Fruit fly (Drosophila melanogaster) whole organism, embryonic: ENCODE measurements around the gene et.

Source experiments
- Adf1 ChIP-seq: fragments of 200-800 bp; sonication (Bioruptor generic); IDR thresholded peaks from 2 replicates; pipeline ENCODE4 v1.3.6; 2022; ENCODE audit warnings: missing biosample characterization, missing genetic modification characterization
- Aef1 ChIP-seq: fragments of 200-800 bp; sonication (Bioruptor generic); IDR thresholded peaks from 3 replicates; pipeline ENCODE4 v1.3.6; 2022; ENCODE audit warnings: missing biosample characterization, missing genetic modification characterization
- Bdp1 ChIP-seq: fragments of 200-800 bp; sonication (Bioruptor generic); optimal IDR thresholded peaks from 3 replicates; lab custom pipeline; 2016; ENCODE audit warnings: missing biosample characterization, missing genetic modification characterization
- BtbVII ChIP-seq: fragments of 200-800 bp; sonication (Bioruptor generic); optimal IDR thresholded peaks from 3 replicates; lab custom pipeline; 2017; ENCODE audit warnings: missing biosample characterization, mild to moderate bottlenecking, missing genetic modification characterization
- CG10366 ChIP-seq: fragments of 200-800 bp; sonication (Bioruptor generic); IDR thresholded peaks from 2 replicates; pipeline ENCODE4 v1.3.6; 2022; ENCODE audit warnings: missing biosample characterization, missing genetic modification characterization
- CG11093 ChIP-seq: fragments of 200-800 bp; sonication (Bioruptor generic); IDR thresholded peaks from 3 replicates; pipeline ENCODE4 v1.3.6; 2022; ENCODE audit warnings: missing biosample characterization, missing genetic modification characterization
- CG11398 ChIP-seq: fragments of 200-800 bp; sonication (Bioruptor generic); optimal IDR thresholded peaks from 2 replicates; lab custom pipeline; 2016; ENCODE audit warnings: missing biosample characterization, missing genetic modification characterization
- CG11504 ChIP-seq: fragments of 200-800 bp; sonication (Bioruptor generic); optimal IDR thresholded peaks from 3 replicates; lab custom pipeline; 2019; ENCODE audit warnings: missing biosample characterization, mild to moderate bottlenecking, missing genetic modification characterization, moderate library complexity
- CG1233 ChIP-seq: fragments of 200-800 bp; sonication (Bioruptor generic); optimal IDR thresholded peaks from 4 replicates; lab custom pipeline; 2018; ENCODE audit warnings: missing biosample characterization, mild to moderate bottlenecking, missing genetic modification characterization
- CG13624 ChIP-seq: fragments of 200-800 bp; sonication (Bioruptor generic); optimal IDR thresholded peaks from 2 replicates; lab custom pipeline; 2016; ENCODE audit warnings: missing biosample characterization, missing genetic modification characterization
- CG14710 ChIP-seq: fragments of 200-800 bp; sonication (Bioruptor generic); optimal IDR thresholded peaks from 3 replicates; lab custom pipeline; 2019; ENCODE audit warnings: missing biosample characterization, mild to moderate bottlenecking, missing genetic modification characterization, moderate library complexity
- CG14965 ChIP-seq: fragments of 200-800 bp; sonication (Bioruptor generic); optimal IDR thresholded peaks from 2 replicates; lab custom pipeline; 2016; ENCODE audit warnings: missing biosample characterization, missing genetic modification characterization, borderline replicate concordance
- CG15269 ChIP-seq: fragments of 200-800 bp; sonication (Bioruptor generic); optimal IDR thresholded peaks from 2 replicates; lab custom pipeline; 2018; ENCODE audit warnings: missing biosample characterization, mild to moderate bottlenecking, missing genetic modification characterization, moderate library complexity
- CG1603 ChIP-seq: fragments of 200-800 bp; sonication (Bioruptor generic); optimal IDR thresholded peaks from 2 replicates; lab custom pipeline; 2019; ENCODE audit warnings: missing biosample characterization, mild to moderate bottlenecking, missing genetic modification characterization, moderate library complexity
- CG17568 ChIP-seq: fragments of 200-800 bp; sonication (Bioruptor generic); optimal IDR thresholded peaks from 2 replicates; lab custom pipeline; 2018; ENCODE audit warnings: missing biosample characterization, mild to moderate bottlenecking, missing genetic modification characterization, moderate library complexity
- CG17802 ChIP-seq: fragments of 200-800 bp; sonication (Bioruptor generic); optimal IDR thresholded peaks from 2 replicates; lab custom pipeline; 2018; ENCODE audit warnings: missing biosample characterization, mild to moderate bottlenecking, missing genetic modification characterization, moderate library complexity
- CG2889 ChIP-seq: fragments of 200-800 bp; sonication (Bioruptor generic); IDR thresholded peaks from 3 replicates; pipeline ENCODE4 v1.3.6; 2022; ENCODE audit warnings: missing biosample characterization, missing genetic modification characterization
- CG34224 ChIP-seq: fragments of 200-800 bp; sonication (Bioruptor generic); IDR thresholded peaks from 3 replicates; pipeline ENCODE4 v1.3.6; 2022; ENCODE audit warnings: missing biosample characterization, missing genetic modification characterization; ENCODE audit not compliant: partially characterized antibody
- CG3995 ChIP-seq: fragments of 200-800 bp; sonication (Bioruptor generic); optimal IDR thresholded peaks from 3 replicates; lab custom pipeline; 2016; ENCODE audit warnings: missing biosample characterization, missing genetic modification characterization
- CG4424 ChIP-seq: fragments of 200-800 bp; sonication (Bioruptor generic); optimal IDR thresholded peaks from 3 replicates; lab custom pipeline; 2016; ENCODE audit warnings: missing biosample characterization, missing genetic modification characterization
- CG6683 ChIP-seq: fragments of 200-800 bp; sonication (Bioruptor generic); optimal IDR thresholded peaks from 2 replicates; lab custom pipeline; 2017; ENCODE audit warnings: missing biosample characterization, mild to moderate bottlenecking, missing genetic modification characterization, missing genetic modification reagents
- CG7745 ChIP-seq: fragments of 200-800 bp; sonication (Bioruptor generic); optimal IDR thresholded peaks from 2 replicates; lab custom pipeline; 2018; ENCODE audit warnings: missing biosample characterization, mild to moderate bottlenecking, missing genetic modification characterization, moderate library complexity
- D19B ChIP-seq: fragments of 200-800 bp; sonication (Bioruptor generic); optimal IDR thresholded peaks from 2 replicates; lab custom pipeline; 2017; ENCODE audit warnings: missing biosample characterization, mild to moderate bottlenecking, missing genetic modification characterization
- Dfd ChIP-seq, 2 experiments: fragments of >200 bp; optimal IDR thresholded peaks; 2 replicates each; lab custom pipeline; 2017; ENCODE audit warnings: missing biosample characterization in 2 of 2, missing genetic modification characterization in 2 of 2
- Dp ChIP-seq: fragments of 200-800 bp; sonication (Bioruptor generic); optimal IDR thresholded peaks from 2 replicates; lab custom pipeline; 2018; ENCODE audit warnings: missing biosample characterization, mild to moderate bottlenecking, missing genetic modification characterization, moderate library complexity
- Gsc ChIP-seq: fragments of 200-800 bp; sonication (Bioruptor generic); IDR thresholded peaks from 2 replicates; pipeline ENCODE4 v1.3.6; 2022; ENCODE audit warnings: missing biosample characterization, missing genetic modification characterization
- H15 ChIP-seq: fragments of 200-800 bp; sonication (Bioruptor generic); IDR thresholded peaks from 3 replicates; pipeline ENCODE4 v1.3.6; 2022; ENCODE audit warnings: missing biosample characterization, missing genetic modification characterization
- H2.0 ChIP-seq: fragments of 200-800 bp; sonication (Bioruptor generic); IDR thresholded peaks from 2 replicates; pipeline ENCODE4 v1.3.6; 2022; ENCODE audit warnings: missing biosample characterization, missing genetic modification characterization
- HmgZ ChIP-seq: fragments of 200-800 bp; sonication (Bioruptor generic); optimal IDR thresholded peaks from 2 replicates; lab custom pipeline; 2018; ENCODE audit warnings: missing biosample characterization, mild to moderate bottlenecking, missing genetic modification characterization
- Kr ChIP-seq: fragments of 200-800 bp; sonication (Bioruptor generic); optimal IDR thresholded peaks from 2 replicates; lab custom pipeline; 2017; ENCODE audit warnings: missing biosample characterization, mild to moderate bottlenecking, missing genetic modification characterization
- Sox100B ChIP-seq: fragments of 200-800 bp; sonication (Bioruptor generic); optimal IDR thresholded peaks from 3 replicates; lab custom pipeline; 2018; ENCODE audit warnings: missing biosample characterization, mild to moderate bottlenecking, missing genetic modification characterization
- abd-A ChIP-seq: fragments of 200-800 bp; sonication (Bioruptor generic); optimal IDR thresholded peaks from 3 replicates; lab custom pipeline; 2019; ENCODE audit warnings: missing biosample characterization, mild to moderate bottlenecking, missing genetic modification characterization, moderate library complexity
- al ChIP-seq: fragments of 200-800 bp; sonication (Bioruptor generic); IDR thresholded peaks from 2 replicates; pipeline ENCODE4 v1.3.6; 2022; ENCODE audit warnings: missing biosample characterization, missing genetic modification characterization
- ash1 ChIP-seq: fragments of 200-800 bp; sonication (Bioruptor generic); optimal IDR thresholded peaks from 2 replicates; lab custom pipeline; 2018; ENCODE audit warnings: missing biosample characterization, mild to moderate bottlenecking, missing genetic modification characterization
- bsh ChIP-seq, 2 experiments: fragments of 200-800 bp; sonication (Bioruptor generic); optimal IDR thresholded peaks; 2 replicates each; lab custom pipeline; 2017 to 2018; ENCODE audit warnings: mild to moderate bottlenecking in 2 of 2, missing biosample characterization in 2 of 2, missing genetic modification characterization in 2 of 2, moderate library complexity in 1 of 2
- cas ChIP-seq: fragments of 200-800 bp; sonication (Bioruptor generic); IDR thresholded peaks from 2 replicates; pipeline ENCODE4 v1.3.6; 2022; ENCODE audit warnings: missing biosample characterization, missing genetic modification characterization
- crc ChIP-seq: fragments of 200-800 bp; sonication (Bioruptor generic); optimal IDR thresholded peaks from 2 replicates; lab custom pipeline; 2016; ENCODE audit warnings: missing biosample characterization, missing genetic modification characterization
- da ChIP-seq: fragments of 200-800 bp; sonication (Bioruptor generic); optimal IDR thresholded peaks from 2 replicates; lab custom pipeline; 2016; ENCODE audit warnings: missing biosample characterization, missing genetic modification characterization
- dysf ChIP-seq: fragments of 200-800 bp; sonication (Bioruptor generic); IDR thresholded peaks from 3 replicates; pipeline ENCODE4 v1.3.6; 2022; ENCODE audit warnings: missing biosample characterization, missing genetic modification characterization
- fd64A ChIP-seq: fragments of 200-800 bp; sonication (Bioruptor generic); optimal IDR thresholded peaks from 3 replicates; lab custom pipeline; 2018; ENCODE audit warnings: missing biosample characterization, mild to moderate bottlenecking, missing genetic modification characterization
- fu2 ChIP-seq: fragments of 200-800 bp; sonication (Bioruptor generic); optimal IDR thresholded peaks from 2 replicates; lab custom pipeline; 2016; ENCODE audit warnings: missing biosample characterization, missing genetic modification characterization
- gcm ChIP-seq: fragments of 200-800 bp; sonication (Bioruptor generic); optimal IDR thresholded peaks from 2 replicates; lab custom pipeline; 2019; ENCODE audit warnings: missing biosample characterization, mild to moderate bottlenecking, missing genetic modification characterization, moderate library complexity
- gsb ChIP-seq: fragments of 200-800 bp; sonication (Bioruptor generic); IDR thresholded peaks from 2 replicates; pipeline ENCODE4 v1.3.6; 2022; ENCODE audit warnings: missing biosample characterization, missing genetic modification characterization
- inv ChIP-seq: fragments of 200-800 bp; sonication (Bioruptor generic); IDR thresholded peaks from 2 replicates; pipeline ENCODE4 v1.3.6; 2022; ENCODE audit warnings: missing biosample characterization, missing genetic modification characterization; ENCODE audit not compliant: partially characterized antibody
- jing ChIP-seq: fragments of 200-800 bp; sonication (Bioruptor generic); optimal IDR thresholded peaks from 2 replicates; lab custom pipeline; 2018; ENCODE audit warnings: missing biosample characterization, mild to moderate bottlenecking, missing genetic modification characterization
- lov ChIP-seq, 2 experiments: fragments of 200-800 bp in 1 of 2; fragments of >200 bp in 1 of 2; sonication (Bioruptor generic) in 1 of 2; IDR thresholded peaks in 1 of 2; optimal IDR thresholded peaks in 1 of 2; 2 replicates in 1 of 2; 3 replicates in 1 of 2; pipeline versions ENCODE4 v1.3.6 to Lab custom; 2017 to 2022; ENCODE audit warnings: missing biosample characterization in 1 of 2, missing genetic modification characterization in 1 of 2
- sima ChIP-seq: fragments of 200-800 bp; sonication (Bioruptor generic); optimal IDR thresholded peaks from 2 replicates; lab custom pipeline; 2016; ENCODE audit warnings: missing biosample characterization, missing genetic modification characterization
- sisA ChIP-seq: fragments of 200-800 bp; sonication (Bioruptor generic); IDR thresholded peaks from 2 replicates; pipeline ENCODE4 v1.3.6; 2022; ENCODE audit warnings: missing biosample characterization, missing genetic modification characterization
- ssp ChIP-seq: fragments of 200-800 bp; sonication (Bioruptor generic); IDR thresholded peaks from 2 replicates; pipeline ENCODE4 v1.3.6; 2022; ENCODE audit warnings: missing biosample characterization, missing genetic modification characterization
- ttk ChIP-seq: fragments of 200-800 bp; sonication (Bioruptor generic); IDR thresholded peaks from 2 replicates; pipeline ENCODE4 v2.1.2; 2022; ENCODE audit warnings: missing biosample characterization, missing genetic modification characterization

et gene

dm6 chrX:19663196-19663858 is 12.4 kb downstream of the et start (continued):
- no peak for TF ChIP-seq fd64A (GFP tag; lab: Kevin White, UChicago)
- TF ChIP-seq CG10366 (GFP tag; lab: Robert Waterston, UW): no peak; the same call in 1 of the 2 replicates
- no peak for TF ChIP-seq H15 (GFP tag; lab: Robert Waterston, UW)
- TF ChIP-seq gcm: no peak
- TF ChIP-seq CG2889 (GFP tag; lab: Robert Waterston, UW): no peak
- TF ChIP-seq CG1603 (tag; lab: Kevin White, UChicago): no peak
- TF ChIP-seq ash1 (GFP tag; lab: Kevin White, UChicago): no peak
- no peak for TF ChIP-seq al
- peak; percentile 57 for TF ChIP-seq CG1233
- no peak for TF ChIP-seq Gsc (GFP tag; lab: Robert Waterston, UW)
- no peak for TF ChIP-seq Dfd (GFP tag; optimal IDR thresholded peaks at IDR 0.05; lab: Kevin White, UChicago)
- TF ChIP-seq Bdp1 (GFP tag; lab: Kevin White, UChicago): no peak
- no peak for TF ChIP-seq CG11398 (GFP tag; lab: Kevin White, UChicago)
- no peak for TF ChIP-seq CG17802 (tag; lab: Kevin White, UChicago)
- peak in 1 of 2 experiments; percentile 31 for TF ChIP-seq bsh (GFP tag; optimal IDR thresholded peaks at IDR 0.05; lab: Kevin White, UChicago)
- no peak for TF ChIP-seq ssp (GFP tag; lab: Robert Waterston, UW)
- TF ChIP-seq cas (GFP tag; lab: Robert Waterston, UW): no peak
- peak; percentile 64 for TF ChIP-seq CG15269
- no peak for TF ChIP-seq da (GFP tag; lab: Kevin White, UChicago)
- TF ChIP-seq sisA: no peak
- peak; percentile 53 for TF ChIP-seq CG11504 (tag; lab: Kevin White, UChicago)
- no peak for TF ChIP-seq CG6683 (GFP tag; lab: Kevin White, UChicago)
- no peak for TF ChIP-seq CG11093
- no peak for TF ChIP-seq CG7745 (tag; lab: Kevin White, UChicago)
- TF ChIP-seq Sox100B (GFP tag; lab: Kevin White, UChicago): no peak
- TF ChIP-seq CG14965: no peak
- no peak for TF ChIP-seq Dp (GFP tag; lab: Kevin White, UChicago)
- TF ChIP-seq jing (GFP tag; lab: Kevin White, UChicago): no peak
- TF ChIP-seq CG34224 (GFP tag; lab: Robert Waterston, UW): no peak
- no peak for TF ChIP-seq CG3995 (GFP tag; lab: Kevin White, UChicago)
- no peak for TF ChIP-seq ttk
- TF ChIP-seq Adf1 (GFP tag; lab: Robert Waterston, UW): no peak
- TF ChIP-seq CG14710 (tag; lab: Kevin White, UChicago): peak; percentile 43
- peak; percentile 5 for TF ChIP-seq BtbVII (GFP tag; lab: Kevin White, UChicago)
- TF ChIP-seq lov (optimal IDR thresholded peaks at IDR 0.05; lab: Kevin White, UChicago): no peak
- 0 out of 3 replicates have a peak, but pooled peaks have one; percentile 13 for TF ChIP-seq lov (GFP tag; IDR thresholded peaks at IDR 0.05; lab: Robert Waterston, UW)
- no peak for TF ChIP-seq CG13624
- no peak for TF ChIP-seq H2.0
- TF ChIP-seq gsb (GFP tag; lab: Robert Waterston, UW): no peak
- no peak for TF ChIP-seq crc (GFP tag; lab: Kevin White, UChicago)
- no peak for TF ChIP-seq inv (GFP tag; lab: Robert Waterston, UW)
- TF ChIP-seq CG17568 (GFP tag; lab: Kevin White, UChicago): no peak
- TF ChIP-seq CG4424: peak; percentile 45
- no peak for TF ChIP-seq Kr
- TF ChIP-seq Aef1 (GFP tag; lab: Robert Waterston, UW): no peak
- TF ChIP-seq dysf (GFP tag; lab: Robert Waterston, UW): peak; percentile 37; the same call in 1 of the 3 replicates
- TF ChIP-seq sima (GFP tag; lab: Kevin White, UChicago): no peak
- TF ChIP-seq fu2 (GFP tag; lab: Kevin White, UChicago): no peak
- no peak for TF ChIP-seq abd-A
- TF ChIP-seq D19B (GFP tag; lab: Kevin White, UChicago): peak; percentile 32
- TF ChIP-seq HmgZ (tag; lab: Kevin White, UChicago): no peak
